Fruit fly (Drosophila melanogaster) whole organism, embryonic: ENCODE results near the gene Spn28Dc.

Source experiments
- B-H2 ChIP-seq: fragments of 200-800 bp; sonication (Bioruptor generic); optimal IDR thresholded peaks from 2 replicates; lab custom pipeline; 2018; ENCODE audit warnings: missing biosample characterization, mild to moderate bottlenecking, missing genetic modification characterization
- BEAF-32 ChIP-seq: fragments of 200-800 bp; sonication (Bioruptor generic); optimal IDR thresholded peaks from 3 replicates; lab custom pipeline; 2017; ENCODE audit warnings: missing biosample characterization, missing genetic modification characterization, mild to moderate bottlenecking, moderate library complexity, missing genetic modification reagents
- Bgb ChIP-seq: fragments of 200-800 bp; sonication (Bioruptor generic); IDR thresholded peaks from 2 replicates; pipeline ENCODE4 v1.3.6; 2022; ENCODE audit warnings: missing biosample characterization, missing genetic modification characterization; ENCODE audit not compliant: partially characterized antibody
- CG10543 ChIP-seq: fragments of 200-800 bp; sonication (Bioruptor generic); optimal IDR thresholded peaks from 3 replicates; lab custom pipeline; 2017; ENCODE audit warnings: missing biosample characterization, mild to moderate bottlenecking, missing genetic modification characterization, moderate library complexity
- CG13287 ChIP-seq: fragments of 200-800 bp; sonication (Bioruptor generic); IDR thresholded peaks from 2 replicates; pipeline ENCODE4 v1.3.6; 2022; ENCODE audit warnings: missing biosample characterization, missing genetic modification characterization; ENCODE audit not compliant: partially characterized antibody
- CG13894 ChIP-seq: fragments of 200-800 bp; sonication (Bioruptor generic); optimal IDR thresholded peaks from 3 replicates; lab custom pipeline; 2018; ENCODE audit warnings: missing biosample characterization, mild to moderate bottlenecking, missing genetic modification characterization, moderate library complexity
- CG14014 ChIP-seq: fragments of 200-800 bp; sonication (Bioruptor generic); IDR thresholded peaks from 2 replicates; pipeline ENCODE4 v1.3.6; 2022; ENCODE audit warnings: missing biosample characterization, missing genetic modification characterization
- CG16813 ChIP-seq: fragments of 200-800 bp; sonication (Bioruptor generic); IDR thresholded peaks from 3 replicates; pipeline ENCODE4 v1.3.6; 2022; ENCODE audit warnings: missing biosample characterization, missing genetic modification characterization; ENCODE audit not compliant: partially characterized antibody
- CG34224 ChIP-seq: fragments of 200-800 bp; sonication (Bioruptor generic); IDR thresholded peaks from 3 replicates; pipeline ENCODE4 v1.3.6; 2022; ENCODE audit warnings: missing biosample characterization, missing genetic modification characterization; ENCODE audit not compliant: partially characterized antibody
- CG34376 ChIP-seq: fragments of 200-800 bp; sonication (Bioruptor generic); optimal IDR thresholded peaks from 2 replicates; lab custom pipeline; 2018; ENCODE audit warnings: missing biosample characterization, mild to moderate bottlenecking, missing genetic modification characterization
- CG42726 ChIP-seq: fragments of 200-800 bp; sonication (Bioruptor generic); IDR thresholded peaks from 2 replicates; pipeline ENCODE4 v1.3.6; 2022; ENCODE audit warnings: missing biosample characterization, missing genetic modification characterization; ENCODE audit not compliant: partially characterized antibody
- CG4360 ChIP-seq: fragments of 200-800 bp; sonication (Bioruptor generic); IDR thresholded peaks from 2 replicates; pipeline ENCODE4 v1.3.6; 2022; ENCODE audit warnings: missing biosample characterization, missing genetic modification characterization
- CG4730 ChIP-seq: fragments of 200-800 bp; sonication (Bioruptor generic); IDR thresholded peaks from 2 replicates; pipeline ENCODE4 v1.3.6; 2022; ENCODE audit warnings: missing biosample characterization, missing genetic modification characterization
- CG5180 ChIP-seq: fragments of 200-800 bp; sonication (Bioruptor generic); optimal IDR thresholded peaks from 3 replicates; lab custom pipeline; 2017; ENCODE audit warnings: missing biosample characterization, missing genetic modification characterization, mild to moderate bottlenecking, moderate library complexity, missing genetic modification reagents
- CG8290 ChIP-seq, 3 experiments: fragments of 200-800 bp; sonication (Bioruptor generic); optimal IDR thresholded peaks; 2 replicates each; lab custom pipeline; 2016 to 2019; ENCODE audit warnings: missing biosample characterization in 3 of 3, missing genetic modification characterization in 3 of 3, mild to moderate bottlenecking in 2 of 3, moderate library complexity in 1 of 3
- CG9797 ChIP-seq: fragments of 200-800 bp; sonication (Bioruptor generic); optimal IDR thresholded peaks from 3 replicates; lab custom pipeline; 2018; ENCODE audit warnings: missing biosample characterization, mild to moderate bottlenecking, missing genetic modification characterization
- Ets97D ChIP-seq: fragments of 200-800 bp; sonication (Bioruptor generic); optimal IDR thresholded peaks from 3 replicates; lab custom pipeline; 2016; ENCODE audit warnings: missing biosample characterization, missing genetic modification characterization
- Gug ChIP-seq: fragments of 200-800 bp; sonication (Bioruptor generic); IDR thresholded peaks from 4 replicates; pipeline ENCODE4 v1.3.6; 2022; ENCODE audit warnings: missing biosample characterization, missing genetic modification characterization
- H15 ChIP-seq: fragments of 200-800 bp; sonication (Bioruptor generic); IDR thresholded peaks from 3 replicates; pipeline ENCODE4 v1.3.6; 2022; ENCODE audit warnings: missing biosample characterization, missing genetic modification characterization
- HLHmδ ChIP-seq: fragments of 200-800 bp; sonication (Bioruptor generic); optimal IDR thresholded peaks from 2 replicates; lab custom pipeline; 2018; ENCODE audit warnings: missing biosample characterization, mild to moderate bottlenecking, missing genetic modification characterization, moderate library complexity
- Hmr ChIP-seq: fragments of 200-800 bp; sonication (Bioruptor generic); optimal IDR thresholded peaks from 3 replicates; lab custom pipeline; 2017; ENCODE audit warnings: mild to moderate bottlenecking, missing biosample characterization, missing genetic modification reagents, missing genetic modification characterization
- Lhr ChIP-seq: fragments of 200-800 bp; sonication (Bioruptor generic); optimal IDR thresholded peaks from 3 replicates; lab custom pipeline; 2017; ENCODE audit warnings: mild to moderate bottlenecking, missing biosample characterization, missing genetic modification reagents, missing genetic modification characterization
- Pdp1 ChIP-seq, 2 experiments: fragments of 200-800 bp; sonication (Bioruptor generic); optimal IDR thresholded peaks; 3 replicates each; lab custom pipeline; 2016; ENCODE audit warnings: missing biosample characterization in 2 of 2, missing genetic modification characterization in 2 of 2, mild to moderate bottlenecking in 1 of 2, moderate library complexity in 1 of 2
- Trl ChIP-seq, 3 experiments: fragments of >200 bp in 2 of 3; fragments of 200-800 bp in 1 of 3; sonication (Bioruptor generic) in 1 of 3; optimal IDR thresholded peaks; 2 replicates in 1 of 3; 3 replicates in 2 of 3; lab custom pipeline; 2016 to 2017; ENCODE audit warnings: missing biosample characterization in 1 of 3, missing genetic modification characterization in 1 of 3
- chm ChIP-seq: fragments of 200-800 bp; sonication (Bioruptor generic); IDR thresholded peaks from 2 replicates; pipeline ENCODE4 v1.3.6; 2022; ENCODE audit warnings: missing biosample characterization, missing genetic modification characterization
- ewg ChIP-seq: fragments of 200-800 bp; sonication (Bioruptor generic); optimal IDR thresholded peaks from 3 replicates; lab custom pipeline; 2017; ENCODE audit warnings: mild to moderate bottlenecking, missing biosample characterization, missing genetic modification reagents, missing genetic modification characterization
- ftz-f1 ChIP-seq: fragments of 200-800 bp; sonication (Bioruptor generic); optimal IDR thresholded peaks from 2 replicates; lab custom pipeline; 2016; ENCODE audit warnings: missing biosample characterization, missing genetic modification characterization
- kah ChIP-seq: fragments of 200-800 bp; sonication (Bioruptor generic); optimal IDR thresholded peaks from 2 replicates; lab custom pipeline; 2018; ENCODE audit warnings: missing biosample characterization, mild to moderate bottlenecking, missing genetic modification characterization
- klu ChIP-seq: fragments of 200-800 bp; sonication (Bioruptor generic); IDR thresholded peaks from 2 replicates; pipeline ENCODE4 v1.3.6; 2022; ENCODE audit warnings: missing biosample characterization, missing genetic modification characterization
- nom ChIP-seq: fragments of 200-800 bp; sonication (Bioruptor generic); optimal IDR thresholded peaks from 2 replicates; lab custom pipeline; 2017; ENCODE audit warnings: missing biosample characterization, missing genetic modification characterization, mild to moderate bottlenecking, moderate library complexity, missing genetic modification reagents
- onecut ChIP-seq: fragments of 200-800 bp; sonication (Bioruptor generic); IDR thresholded peaks from 2 replicates; pipeline ENCODE4 v1.3.6; 2022; ENCODE audit warnings: missing biosample characterization, missing genetic modification characterization
- sd ChIP-seq: fragments of 200-800 bp; sonication (Bioruptor generic); optimal IDR thresholded peaks from 3 replicates; lab custom pipeline; 2018; ENCODE audit warnings: missing biosample characterization, mild to moderate bottlenecking, missing genetic modification characterization, moderate library complexity
- sna ChIP-seq: fragments of 200-800 bp; sonication (Bioruptor generic); IDR thresholded peaks from 2 replicates; pipeline ENCODE4 v1.3.6; 2022; ENCODE audit warnings: missing biosample characterization, missing genetic modification characterization; ENCODE audit not compliant: partially characterized antibody
- so ChIP-seq: fragments of 200-800 bp; sonication (Bioruptor generic); IDR thresholded peaks from 3 replicates; pipeline ENCODE4 v1.3.6; 2022; ENCODE audit warnings: missing biosample characterization, missing genetic modification characterization
- tna ChIP-seq: fragments of 200-800 bp; sonication (Bioruptor generic); IDR thresholded peaks from 2 replicates; pipeline ENCODE4 v1.3.6; 2022; ENCODE audit warnings: missing biosample characterization, missing genetic modification characterization; ENCODE audit not compliant: partially characterized antibody
- unc-4 ChIP-seq: fragments of 200-800 bp; sonication (Bioruptor generic); IDR thresholded peaks from 2 replicates; pipeline ENCODE4 v1.3.6; 2022; ENCODE audit warnings: missing biosample characterization, missing genetic modification characterization; ENCODE audit not compliant: partially characterized antibody
- unpg ChIP-seq: fragments of 200-800 bp; sonication (Bioruptor generic); optimal IDR thresholded peaks from 3 replicates; lab custom pipeline; 2018; ENCODE audit warnings: missing biosample characterization, mild to moderate bottlenecking, missing genetic modification characterization, moderate library complexity
- zen ChIP-seq: fragments of 200-800 bp; sonication (Bioruptor generic); optimal IDR thresholded peaks from 3 replicates; lab custom pipeline; 2018; ENCODE audit warnings: missing biosample characterization, mild to moderate bottlenecking, missing genetic modification characterization, moderate library complexity
- zen2 ChIP-seq: fragments of 200-800 bp; sonication (Bioruptor generic); IDR thresholded peaks from 3 replicates; pipeline ENCODE4 v1.3.6; 2022; ENCODE audit warnings: missing biosample characterization, missing genetic modification characterization; ENCODE audit not compliant: partially characterized antibody

The Spn28Dc gene

DNA sequence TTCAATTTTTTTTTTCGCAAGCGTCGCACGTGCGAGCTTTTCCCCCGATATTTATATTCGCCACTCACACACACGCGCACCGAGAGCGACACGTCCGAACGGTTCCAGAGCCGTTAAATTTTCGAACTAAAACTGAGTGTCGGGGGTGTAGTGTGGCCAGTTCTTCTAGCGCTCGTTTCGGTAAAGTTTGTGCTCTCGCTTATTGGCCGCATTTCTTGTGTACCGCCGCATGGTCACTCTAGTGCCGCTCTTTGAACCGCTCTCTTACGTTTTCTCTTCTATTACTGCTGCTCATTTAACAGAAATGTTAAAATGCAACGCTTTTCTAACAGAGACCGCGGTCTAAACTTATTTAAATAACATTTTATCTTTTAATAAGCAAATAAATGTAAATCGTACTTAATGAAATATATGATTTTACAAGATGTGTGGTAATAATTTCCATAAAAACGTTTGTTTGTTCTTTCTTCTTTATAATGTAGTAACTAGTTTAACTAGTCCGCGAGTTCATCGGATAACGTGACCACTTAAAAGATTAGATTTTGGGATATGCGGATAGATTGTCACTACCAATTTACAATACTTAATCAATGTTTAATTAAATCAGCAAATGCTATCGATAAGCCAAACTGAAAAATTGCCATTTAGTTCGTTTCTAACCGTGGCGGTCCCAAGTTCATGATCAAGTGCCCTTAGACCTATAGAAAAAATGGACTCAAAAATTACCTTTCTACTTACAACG is 22.8 kb downstream of the Spn28Dc start, which contains the start of gene Snoo (continued):
- TF ChIP-seq chm (GFP tag; lab: Robert Waterston, UW) (peak; percentile 54; the same call in 1 of the 2 replicates), HLHmδ (GFP tag; lab: Kevin White, UChicago) (no peak), CG34224 (GFP tag; lab: Robert Waterston, UW) (peak; percentile 46; the same call in 2 of the 3 replicates), CG13894 (tag; lab: Kevin White, UChicago) (peak; percentile 13), zen (no peak), Hmr (GFP tag; lab: Kevin White, UChicago) (peak; percentile 62), zen2 (peak; percentile 64; the same call in 2 of the 3 replicates), H15 (GFP tag; lab: Robert Waterston, UW) (no peak), CG42726 (peak; percentile 30; the same call in 1 of the 2 replicates), unc-4 (GFP tag; lab: Robert Waterston, UW) (0 out of 2 replicates have a peak, but pooled peaks have one; percentile 16), sna (GFP tag; lab: Robert Waterston, UW) (0 out of 2 replicates have a peak, but pooled peaks have one; percentile 46), Trl (optimal IDR thresholded peaks at IDR 0.05; lab: Kevin White, UChicago) (peak; percentile 90 to 94), Trl (GFP tag; optimal IDR thresholded peaks at IDR 0.05; lab: Kevin White, UChicago) (peak; percentile 71), ftz-f1 (GFP tag; lab: Kevin White, UChicago) (peak; percentile 29), CG16813 (GFP tag; lab: Robert Waterston, UW) (0 out of 3 replicates have a peak, but pooled peaks have one; percentile 15), CG13287 (peak; percentile 64), sd (tag; lab: Kevin White, UChicago) (peak; percentile 15), Gug (GFP tag; lab: Robert Waterston, UW) (no peak), CG4730 (no peak), CG10543 (GFP tag; lab: Kevin White, UChicago) (peak; percentile 53), ewg (GFP tag; lab: Kevin White, UChicago) (peak; percentile 46), CG8290 (GFP tag; optimal IDR thresholded peaks at IDR 0.05; lab: Kevin White, UChicago) (no peak), CG8290 (tag; optimal IDR thresholded peaks at IDR 0.05; lab: Kevin White, UChicago) (peak in 1 of 2 experiments; percentile 76), CG14014 (peak; percentile 30; the same call in 1 of the 2 replicates), Pdp1 (GFP tag; optimal IDR thresholded peaks at IDR 0.05; lab: Kevin White, UChicago) (peak in 1 of 2 experiments; percentile 31), CG4360 (GFP tag; lab: Robert Waterston, UW) (peak; percentile 48), unpg (no peak), kah (GFP tag; lab: Kevin White, UChicago) (peak; percentile 7), CG34376 (peak; percentile 69), Lhr (GFP tag; lab: Kevin White, UChicago) (peak; percentile 57), onecut (GFP tag; lab: Robert Waterston, UW) (peak; percentile 17; the same call in 1 of the 2 replicates), B-H2 (GFP tag; lab: Kevin White, UChicago) (peak; percentile 45), BEAF-32 (peak; percentile 24), klu (GFP tag; lab: Robert Waterston, UW) (no peak), tna (GFP tag; lab: Robert Waterston, UW) (peak; percentile 12; the same call in 1 of the 2 replicates), Ets97D (peak; percentile 10), CG5180 (GFP tag; lab: Kevin White, UChicago) (peak; percentile 26), CG9797 (GFP tag; lab: Kevin White, UChicago) (peak; percentile 90), nom (peak; percentile 6), Bgb (peak; percentile 61), so (peak; percentile 52; the same call in 2 of the 3 replicates)
